Worm (Caenorhabditis elegans) whole organism, L1 larva: ENCODE data around the gene C08B6.14.

Experiments
- C04F5.9 ChIP-seq: sonication (generic microtip); optimal IDR thresholded peaks from 2 replicates; lab custom pipeline; 2016; ENCODE audit warnings: missing genetic modification characterization, missing compliant biosample characterization
- C16A3.4 ChIP-seq: fragments of 150-350 bp; optimal IDR thresholded peaks from 2 replicates; lab custom pipeline; 2014; ENCODE audit warnings: missing biosample characterization, missing genetic modification characterization
- F16B12.6 ChIP-seq: fragments of 150-350 bp; optimal IDR thresholded peaks from 2 replicates; lab custom pipeline; 2014; ENCODE audit warnings: missing biosample characterization, missing genetic modification characterization
- aha-1 ChIP-seq: fragments of 150-350 bp; optimal IDR thresholded peaks from 2 replicates; lab custom pipeline; 2014; ENCODE audit warnings: missing biosample characterization, missing genetic modification characterization
- blmp-1 ChIP-seq: fragments of 150-350 bp; optimal IDR thresholded peaks from 2 replicates; lab custom pipeline; 2014; ENCODE audit warnings: missing biosample characterization, missing genetic modification characterization
- ces-1 ChIP-seq: fragments of 150-350 bp; optimal IDR thresholded peaks from 2 replicates; lab custom pipeline; 2014; ENCODE audit warnings: missing biosample characterization, missing genetic modification reagents, missing genetic modification characterization
- dpl-1 ChIP-seq, 3 experiments: fragments of 150-350 bp in 2 of 3; sonication (generic microtip) in 1 of 3; optimal IDR thresholded peaks; 2 replicates each; lab custom pipeline; 2014 to 2017; ENCODE audit warnings: missing biosample characterization in 3 of 3, missing genetic modification characterization in 3 of 3, missing genetic modification reagents in 3 of 3
- dsc-1 ChIP-seq: sonication (generic microtip); optimal IDR thresholded peaks from 2 replicates; lab custom pipeline; 2016; ENCODE audit warnings: mild to moderate bottlenecking, missing genetic modification characterization, missing compliant biosample characterization
- efl-1 ChIP-seq, 4 experiments: fragments of 150-350 bp; optimal IDR thresholded peaks in 3 of 4; peaks in 1 of 4; 1 replicate in 1 of 4; 2 replicates in 3 of 4; lab custom pipeline; 2014; ENCODE audit warnings: missing biosample characterization in 2 of 4, missing genetic modification characterization in 2 of 4, missing genetic modification reagents in 2 of 4
- fkh-4 ChIP-seq: sonication (generic microtip); optimal IDR thresholded peaks from 2 replicates; lab custom pipeline; 2016; ENCODE audit warnings: missing compliant biosample characterization, missing genetic modification characterization, borderline replicate concordance
- lin-14 ChIP-seq: fragments of 200-800 bp; sonication (Bioruptor generic); optimal IDR thresholded peaks from 2 replicates; lab custom pipeline; 2018; ENCODE audit warnings: mild to moderate bottlenecking, missing genetic modification characterization, moderate library complexity, missing compliant biosample characterization
- lin-15B ChIP-seq: fragments of 150-350 bp; sonication (generic microtip); optimal IDR thresholded peaks from 3 replicates; lab custom pipeline; 2014; ENCODE audit warnings: missing biosample characterization, missing genetic modification characterization
- lsy-2 ChIP-seq, 2 experiments: fragments of 150-350 bp; optimal IDR thresholded peaks; 2 replicates each; lab custom pipeline; 2014; ENCODE audit warnings: missing biosample characterization in 2 of 2, missing genetic modification characterization in 2 of 2
- mep-1 ChIP-seq: fragments of 150-350 bp; optimal IDR thresholded peaks from 2 replicates; lab custom pipeline; 2014; ENCODE audit warnings: missing biosample characterization, missing genetic modification characterization
- nhr-12 ChIP-seq: sonication (generic microtip); optimal IDR thresholded peaks from 2 replicates; lab custom pipeline; 2017; ENCODE audit warnings: missing biosample characterization, missing genetic modification characterization
- nhr-20 ChIP-seq: sonication (generic microtip); optimal IDR thresholded peaks from 2 replicates; lab custom pipeline; 2016; ENCODE audit warnings: mild to moderate bottlenecking, missing genetic modification characterization, missing compliant biosample characterization
- nhr-71 ChIP-seq: sonication (generic microtip); optimal IDR thresholded peaks from 2 replicates; lab custom pipeline; 2016; ENCODE audit warnings: mild to moderate bottlenecking, missing genetic modification characterization, moderate library complexity, missing compliant biosample characterization
- skn-1 ChIP-seq: fragments of 150-350 bp; optimal IDR thresholded peaks from 2 replicates; lab custom pipeline; 2014; ENCODE audit warnings: missing biosample characterization, missing genetic modification characterization
- snpc-4 ChIP-seq: fragments of 150-350 bp; optimal IDR thresholded peaks from 2 replicates; lab custom pipeline; 2014; ENCODE audit warnings: missing biosample characterization, missing genetic modification characterization
- snu-23 ChIP-seq: sonication (generic microtip); optimal IDR thresholded peaks from 2 replicates; lab custom pipeline; 2016; ENCODE audit warnings: missing genetic modification characterization, missing compliant biosample characterization
- sox-4 ChIP-seq: sonication (generic microtip); optimal IDR thresholded peaks from 2 replicates; lab custom pipeline; 2016; ENCODE audit warnings: missing genetic modification characterization, missing compliant biosample characterization
- swsn-7 ChIP-seq: sonication (generic microtip); optimal IDR thresholded peaks from 2 replicates; lab custom pipeline; 2016; ENCODE audit warnings: missing genetic modification characterization, missing compliant biosample characterization
- tlp-1 ChIP-seq: fragments of 150-350 bp; optimal IDR thresholded peaks from 2 replicates; lab custom pipeline; 2014; ENCODE audit warnings: missing biosample characterization, missing genetic modification characterization
- unc-98 ChIP-seq: fragments of 200-800 bp; sonication (Bioruptor generic); IDR thresholded peaks from 2 replicates; pipeline ENCODE4 v1.3.6; 2022; ENCODE audit warnings: missing genetic modification characterization, missing compliant biosample characterization

The C08B6.14 gene

ce11 chrV:10058748-10059147 lies 43.1 kb downstream of the C08B6.14 start:
- TF ChIP-seq unc-98 (GFP tag; lab: Robert Waterston, UW) (no peak), dsc-1 (tag; lab: Kevin White, UChicago) (no peak), mep-1 (tag; lab: Kevin White, UChicago) (no peak), skn-1 (tag; lab: Kevin White, UChicago) (no peak), tlp-1 (tag; lab: Kevin White, UChicago) (no peak), nhr-12 (tag; lab: Kevin White, UChicago) (no peak), fkh-4 (tag; lab: Kevin White, UChicago) (no peak), lin-15B (no peak), swsn-7 (no peak)

- TF ChIP-seq F16B12.6 (tag; lab: Kevin White, UChicago) (peak; percentile 82), C04F5.9 (no peak), nhr-20 (tag; lab: Kevin White, UChicago) (peak; percentile 15), snpc-4 (tag; lab: Kevin White, UChicago) (no peak), snu-23 (GFP tag; lab: Kevin White, UChicago) (peak; percentile 24), ces-1 (GFP tag; lab: Kevin White, UChicago) (no peak), nhr-71 (tag; lab: Kevin White, UChicago) (peak; percentile 43), C16A3.4 (tag; lab: Kevin White, UChicago) (no peak), dpl-1 (GFP tag; optimal IDR thresholded peaks at IDR 0.05; lab: Kevin White, UChicago) (peak in 2 of 3 experiments; percentile 30 to 54), skn-1 (tag; lab: Kevin White, UChicago) (peak; percentile 11), mep-1 (tag; lab: Kevin White, UChicago) (peak; percentile 58), lin-14 (GFP tag; lab: Kevin White, UChicago) (peak; percentile 15), blmp-1 (tag; lab: Kevin White, UChicago) (peak; percentile 19), sox-4 (tag; lab: Kevin White, UChicago) (no peak), efl-1 (optimal IDR thresholded peaks at IDR 0.05; lab: Kevin White, UChicago) (peak; percentile 23 to 34), efl-1 (GFP tag; optimal IDR thresholded peaks at IDR 0.05 in 1 of 2; lab: Kevin White, UChicago) (peak; percentile 31 to 90), lsy-2 (tag; optimal IDR thresholded peaks at IDR 0.05; lab: Kevin White, UChicago) (peak; percentile 58 to 93)
These were observed 46.9 kb downstream of the C08B6.14 start, which contains the start of gene yif-1 for ce11 chrV:10054872-10055271. TSS of gene yif-1 (minus strand) at chrV:10054913.

- no peak for TF ChIP-seq aha-1 (tag; lab: Kevin White, UChicago)
- TF ChIP-seq, all 84 proteins: peak for 0
These were observed 50.0 kb downstream of the C08B6.14 start, which contains the start of gene str-118 for ce11 chrV:10051855-10052254. TSS of gene str-118 (plus strand) at chrV:10052155.
